Fruit fly (Drosophila melanogaster): ENCODE results near the gene Cln3.

The Cln3 gene

DNA sequence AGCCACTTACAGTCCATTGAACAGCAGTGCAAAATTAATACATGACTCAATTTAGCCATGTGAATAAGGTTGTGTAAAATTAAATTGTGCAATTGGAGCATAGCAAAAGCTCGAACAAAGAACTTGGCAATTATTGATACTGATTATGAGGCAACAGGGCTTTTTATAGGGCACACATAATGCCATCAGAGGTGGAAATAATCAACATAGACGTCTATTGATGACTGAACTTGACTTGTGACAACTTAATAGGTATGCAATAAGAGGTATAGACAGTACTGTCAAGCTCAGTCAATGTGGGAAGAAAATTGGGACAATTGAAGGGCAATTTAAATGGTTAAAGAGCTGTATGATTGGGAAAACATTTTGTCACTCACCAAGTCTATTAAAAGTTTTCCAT, 6.2 kb upstream of the Cln3 start, which contains the start of gene Ir75b:
Gene Ir75b (minus strand): TSS at position 101 of the 400 bp plus-strand sequence.
- TF ChIP-seq CG9948 (tag; optimal IDR thresholded peaks at IDR 0.05) (no peak), EcR (GFP tag; optimal IDR thresholded peaks at IDR 0.05) (no peak), fd96Ca (GFP tag; IDR thresholded peaks at IDR 0.05) (no peak), CG15710 (tag; optimal IDR thresholded peaks at IDR 0.05) (no peak), gl (tag; optimal IDR thresholded peaks at IDR 0.05) (no peak)

DNA sequence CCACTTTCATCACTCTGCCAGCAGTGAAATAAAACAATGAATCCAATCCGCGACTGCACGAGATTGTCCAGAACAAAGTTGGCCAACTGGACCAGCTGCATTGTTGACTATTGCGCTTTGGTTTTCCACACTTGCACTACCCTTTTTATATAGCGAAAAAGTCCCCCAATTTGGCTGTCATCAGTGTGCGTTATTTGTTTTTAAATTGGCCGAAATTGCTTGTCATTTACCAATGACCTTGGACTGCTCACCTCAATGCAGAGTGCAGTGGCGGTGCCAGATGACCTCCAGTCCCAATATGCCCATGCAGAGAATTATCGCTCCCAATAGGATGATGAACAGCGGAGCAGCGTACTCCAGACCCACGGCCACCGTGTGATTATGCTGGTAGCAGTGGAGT, 3.9 kb upstream of the Cln3 start, which contains the start of gene Ir75a:
Gene Ir75a (minus strand): TSS at position 101 of the 400 bp plus-strand sequence.
- TF ChIP-seq gl (tag; optimal IDR thresholded peaks at IDR 0.05) (no peak), CG8301 (tag; optimal IDR thresholded peaks at IDR 0.05) (no peak), fd96Ca (GFP tag; IDR thresholded peaks at IDR 0.05) (no peak), CG10348 (GFP tag; IDR thresholded peaks at IDR 0.05) (no peak), CG9948 (tag; optimal IDR thresholded peaks at IDR 0.05) (no peak), Snoo (tag; optimal IDR thresholded peaks at IDR 0.05) (no peak), rn (GFP tag; IDR thresholded peaks at IDR 0.05) (no peak), CG32121 (GFP tag; IDR thresholded peaks at IDR 0.05) (no peak), CG34367 (tag; optimal IDR thresholded peaks at IDR 0.05) (no peak), D1 (tag; optimal IDR thresholded peaks at IDR 0.05) (no peak)

DNA sequence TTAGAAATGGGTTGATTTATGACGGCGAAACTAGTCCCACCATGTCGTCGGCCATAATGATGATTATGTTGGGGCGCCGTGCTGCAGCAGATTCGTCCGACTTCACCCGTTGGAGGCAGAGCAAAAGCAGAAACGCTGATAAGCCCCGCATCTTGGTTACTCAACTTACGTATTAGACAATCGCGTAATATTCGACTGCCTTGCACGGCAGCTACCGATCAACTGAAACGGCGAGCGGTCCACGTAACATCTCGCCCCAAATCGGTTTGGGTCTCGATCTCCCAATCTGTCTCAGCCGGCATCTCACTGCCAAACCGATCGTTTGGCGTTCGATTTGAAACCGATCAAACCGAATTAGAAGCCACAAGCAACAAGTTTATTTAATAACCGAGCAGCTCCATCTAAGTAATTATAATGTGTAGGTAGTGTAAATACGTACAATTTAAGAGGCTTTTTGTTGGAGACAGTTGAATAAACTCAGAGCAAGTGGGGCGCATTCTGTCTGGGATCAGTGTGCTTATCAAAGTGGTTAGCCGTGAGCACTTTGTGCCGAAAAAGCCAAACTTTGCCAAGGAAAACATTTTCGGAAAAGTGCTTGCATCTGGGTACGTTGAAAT, 5.2 kb downstream of the Cln3 start, which contains the start of gene CG32191:
Gene CG32191 (minus strand): TSS at position 550 of the 617 bp plus-strand sequence.
- no peak for TF ChIP-seq CG34367 (tag; optimal IDR thresholded peaks at IDR 0.05)
- TF ChIP-seq CG14655 (GFP tag; optimal IDR thresholded peaks at IDR 0.05): no peak
- TF ChIP-seq CG8159 (tag; optimal IDR thresholded peaks at IDR 0.05): no peak
- TF ChIP-seq gl (tag; optimal IDR thresholded peaks at IDR 0.05): no peak
- no peak for TF ChIP-seq CG4496 (GFP tag; IDR thresholded peaks at IDR 0.05)
- no peak for TF ChIP-seq CG9948 (tag; optimal IDR thresholded peaks at IDR 0.05)
- TF ChIP-seq rn (GFP tag; IDR thresholded peaks at IDR 0.05): no peak
- no peak for TF ChIP-seq CG17806 (tag; optimal IDR thresholded peaks at IDR 0.05)
- TF ChIP-seq CG32121 (GFP tag; IDR thresholded peaks at IDR 0.05): no peak
- no peak for TF ChIP-seq EcR (GFP tag; optimal IDR thresholded peaks at IDR 0.05)
- TF ChIP-seq Ets98B (GFP tag; IDR thresholded peaks at IDR 0.05): no peak
- TF ChIP-seq CG12605 (GFP tag; IDR thresholded peaks at IDR 0.05): no peak

DNA sequence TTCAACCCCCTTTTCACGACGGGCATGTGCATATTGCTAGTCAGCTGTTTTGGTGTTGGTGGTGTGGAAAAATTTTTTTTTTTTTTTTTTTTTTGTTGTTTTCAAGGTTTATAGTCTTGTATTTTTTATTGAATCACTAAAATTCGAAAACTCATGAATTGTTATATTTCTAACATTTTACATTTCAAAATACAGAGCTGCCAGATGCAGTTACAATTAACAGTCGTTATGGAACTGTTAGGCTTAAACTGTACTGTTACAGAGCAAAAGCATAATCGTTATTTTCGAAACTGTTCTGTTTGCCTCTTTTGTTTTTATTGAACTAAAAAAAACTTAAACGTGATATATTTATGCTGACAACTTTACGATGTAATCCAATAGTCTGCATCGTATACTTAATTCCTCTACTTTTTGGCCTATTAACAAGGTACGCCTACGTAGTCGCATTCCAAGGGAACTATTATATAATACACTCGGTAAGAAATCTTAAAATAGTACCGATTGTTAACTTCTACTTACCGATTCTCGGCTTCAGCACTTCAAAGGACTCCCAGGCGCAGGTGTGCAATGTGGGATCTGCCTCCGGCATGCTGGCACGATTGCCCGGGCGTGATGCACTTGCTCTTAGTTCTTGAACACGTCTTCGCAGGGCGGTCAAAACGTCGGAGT, 7.4 kb downstream of the Cln3 start, which contains the start of gene CG32187:
Gene CG32187 (minus strand): TSS at position 9 of the 669 bp plus-strand sequence.
- TF ChIP-seq CG9948 (tag; optimal IDR thresholded peaks at IDR 0.05) (no peak), EcR (GFP tag; optimal IDR thresholded peaks at IDR 0.05) (no peak), Pif1B (GFP tag; optimal IDR thresholded peaks at IDR 0.05) (no peak), CG13204 (GFP tag; optimal IDR thresholded peaks at IDR 0.05) (no peak)

DNA sequence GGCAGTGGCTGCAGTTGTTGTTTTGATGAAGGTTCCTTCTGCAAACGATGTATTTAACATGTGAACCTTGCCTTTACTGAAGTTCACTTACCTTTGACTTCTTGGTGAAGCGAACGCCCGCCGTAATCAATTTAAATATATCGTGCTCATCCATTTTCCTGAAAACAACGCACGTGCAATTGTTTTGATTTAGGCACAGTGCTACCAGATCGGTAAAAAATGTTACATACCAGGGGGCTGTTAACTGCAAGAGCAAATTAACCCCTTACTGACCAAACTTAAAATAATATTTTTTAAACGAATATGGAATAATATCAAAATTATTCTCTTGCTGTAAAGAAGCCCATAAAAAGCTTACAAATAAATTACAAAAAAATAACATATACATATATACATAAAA, 9.4 kb downstream of the Cln3 start, which contains the start of gene ais:
Gene ais (minus strand): TSS at position 205 of the 400 bp plus-strand sequence.
- TF ChIP-seq CG32121 (GFP tag; IDR thresholded peaks at IDR 0.05) (no peak), Ets98B (GFP tag; IDR thresholded peaks at IDR 0.05) (no peak), CG14655 (GFP tag; optimal IDR thresholded peaks at IDR 0.05) (no peak), Pif1A (GFP tag; optimal IDR thresholded peaks at IDR 0.05) (no peak)

DNA sequence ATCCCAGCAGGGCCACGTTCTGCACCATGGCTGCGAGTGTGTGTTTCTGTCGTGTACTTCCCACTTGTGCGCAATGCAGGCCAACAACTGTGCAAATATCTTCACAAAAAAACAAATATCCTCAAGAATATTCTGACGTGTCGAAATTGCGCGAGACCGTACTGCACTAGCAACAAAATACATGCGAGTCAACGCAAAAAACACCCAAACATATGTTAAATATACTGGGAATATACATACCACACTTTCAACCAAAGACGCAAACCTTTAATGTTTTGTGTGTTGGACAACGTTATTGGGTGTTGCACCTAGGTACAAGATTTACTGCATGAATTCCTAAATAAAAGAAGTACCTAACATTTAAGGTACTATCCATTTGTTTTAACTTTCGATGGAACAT, 11.8 kb downstream of the Cln3 start, which contains the start of gene NUCB1:
Gene NUCB1 (minus strand): TSS at position 173 of the 400 bp plus-strand sequence.
- TF ChIP-seq CG12605 (GFP tag; IDR thresholded peaks at IDR 0.05) (no peak), CG4496 (GFP tag; IDR thresholded peaks at IDR 0.05) (no peak), CG10348 (GFP tag; IDR thresholded peaks at IDR 0.05) (no peak), CG15710 (tag; optimal IDR thresholded peaks at IDR 0.05) (no peak), D1 (tag; optimal IDR thresholded peaks at IDR 0.05) (no peak), CG34367 (tag; optimal IDR thresholded peaks at IDR 0.05) (no peak), Snoo (tag; optimal IDR thresholded peaks at IDR 0.05) (no peak), CG17806 (tag; optimal IDR thresholded peaks at IDR 0.05) (no peak), CG13204 (GFP tag; optimal IDR thresholded peaks at IDR 0.05) (no peak), rn (GFP tag; IDR thresholded peaks at IDR 0.05) (no peak), CG9948 (tag; optimal IDR thresholded peaks at IDR 0.05) (no peak), CG32121 (GFP tag; IDR thresholded peaks at IDR 0.05) (no peak), Ets98B (GFP tag; IDR thresholded peaks at IDR 0.05) (no peak), CG8159 (tag; optimal IDR thresholded peaks at IDR 0.05) (no peak), CG8301 (tag; optimal IDR thresholded peaks at IDR 0.05) (no peak)

DNA sequence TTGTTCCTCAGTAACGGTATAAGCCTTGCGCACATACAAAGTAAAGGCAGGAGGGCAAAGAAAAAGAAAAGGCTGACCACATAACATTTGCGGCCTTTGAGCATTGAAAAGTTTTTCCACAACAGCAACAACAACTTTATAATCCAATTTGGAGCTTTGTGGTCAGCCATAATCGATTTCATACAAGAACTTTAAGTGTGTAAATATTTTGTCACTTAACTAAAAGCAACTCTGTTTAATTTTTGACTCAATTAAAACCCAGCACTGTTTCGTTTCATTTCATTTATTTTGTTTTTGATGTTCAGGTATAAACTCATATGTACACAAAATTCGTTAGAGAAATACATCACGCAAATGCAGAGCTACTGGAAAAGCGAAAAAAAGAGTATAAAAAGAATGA, 16.4 kb downstream of the Cln3 start, which contains the start of gene CG42816:
Gene CG42816 (minus strand): TSS at position 101 of the 400 bp plus-strand sequence.
- no peak for TF ChIP-seq CG34367 (tag; optimal IDR thresholded peaks at IDR 0.05)
- no peak for TF ChIP-seq CG10348 (GFP tag; IDR thresholded peaks at IDR 0.05)
- no peak for TF ChIP-seq CG15710 (tag; optimal IDR thresholded peaks at IDR 0.05)

All from whole organism, pupa.